Fruit fly (Drosophila melanogaster) whole organism: ENCODE data around the gene Galphai.

ENCODE experiments used
- EcR ChIP-seq, 2 experiments: fragments of >200 bp; optimal IDR thresholded peaks; 2 replicates each; lab custom pipeline; 2017; ENCODE audit warnings: missing biosample characterization in 2 of 2, missing genetic modification characterization in 2 of 2, missing genetic modification reagents in 2 of 2
- pan ChIP-seq: fragments of >200 bp; optimal IDR thresholded peaks from 2 replicates; lab custom pipeline; 2017
- psq ChIP-seq: fragments of >200 bp; optimal IDR thresholded peaks from 2 replicates; lab custom pipeline; 2017
- usp ChIP-seq: fragments of >200 bp; optimal IDR thresholded peaks from 2 replicates; lab custom pipeline; 2017; ENCODE audit warnings: missing biosample characterization, missing genetic modification characterization, mixed read lengths

dm6 chr3L:6976601-6977140 lies 3.2 kb downstream of the Galphai start:
- no peak for TF ChIP-seq pan (lab: Kevin White, UChicago)
- TF ChIP-seq psq (lab: Kevin White, UChicago) = no peak
- TF ChIP-seq EcR (GFP tag; optimal IDR thresholded peaks at IDR 0.05; lab: Kevin White, UChicago) = no peak
- no peak for TF ChIP-seq usp (GFP tag; lab: Kevin White, UChicago)
